Fruit fly (Drosophila melanogaster) whole organism, embryonic: Measurements from ENCODE around the gene CG42399.
A peak's percentile ranks its signal among the peaks of the same experiment; 100 is the strongest.

Source experiments
- Asciz ChIP-seq: fragments of 200-800 bp; sonication (Bioruptor generic); optimal IDR thresholded peaks from 2 replicates; lab custom pipeline; 2017; ENCODE audit warnings: missing biosample characterization, mild to moderate bottlenecking, missing genetic modification characterization, missing genetic modification reagents
- Atf-2 ChIP-seq: fragments of 200-800 bp; sonication (Bioruptor generic); optimal IDR thresholded peaks from 2 replicates; lab custom pipeline; 2016; ENCODE audit warnings: missing biosample characterization, missing genetic modification characterization
- Atf3 ChIP-seq: fragments of 200-800 bp; sonication (Bioruptor generic); optimal IDR thresholded peaks from 3 replicates; lab custom pipeline; 2016; ENCODE audit warnings: missing biosample characterization, missing genetic modification characterization
- Atf6 ChIP-seq: fragments of 200-800 bp; sonication (Bioruptor generic); IDR thresholded peaks from 2 replicates; pipeline ENCODE4 v1.3.6; 2022; ENCODE audit warnings: missing biosample characterization, missing genetic modification characterization
- B-H1 ChIP-seq: fragments of 200-800 bp; sonication (Bioruptor generic); IDR thresholded peaks from 3 replicates; pipeline ENCODE4 v1.3.6; 2022; ENCODE audit warnings: missing biosample characterization, missing genetic modification characterization
- Bdp1 ChIP-seq: fragments of 200-800 bp; sonication (Bioruptor generic); optimal IDR thresholded peaks from 3 replicates; lab custom pipeline; 2016; ENCODE audit warnings: missing biosample characterization, missing genetic modification characterization
- C15 ChIP-seq: fragments of 200-800 bp; sonication (Bioruptor generic); IDR thresholded peaks from 3 replicates; pipeline ENCODE4 v1.3.6; 2022; ENCODE audit warnings: missing biosample characterization, missing genetic modification characterization
- CG10979 ChIP-seq: fragments of 200-800 bp; sonication (Bioruptor generic); optimal IDR thresholded peaks from 2 replicates; lab custom pipeline; 2018; ENCODE audit warnings: missing biosample characterization, mild to moderate bottlenecking, missing genetic modification characterization, moderate library complexity
- CG12155 ChIP-seq: fragments of 200-800 bp; sonication (Bioruptor generic); optimal IDR thresholded peaks from 3 replicates; lab custom pipeline; 2016; ENCODE audit warnings: missing biosample characterization, missing genetic modification characterization
- CG15073 ChIP-seq: fragments of 200-800 bp; sonication (Bioruptor generic); optimal IDR thresholded peaks from 2 replicates; lab custom pipeline; 2016; ENCODE audit warnings: missing biosample characterization, missing genetic modification characterization
- CG15514 ChIP-seq: fragments of 200-800 bp; sonication (Bioruptor generic); optimal IDR thresholded peaks from 3 replicates; lab custom pipeline; 2017; ENCODE audit warnings: missing biosample characterization, missing genetic modification characterization, mild to moderate bottlenecking, moderate library complexity, missing genetic modification reagents
- CG1602 ChIP-seq: fragments of 200-800 bp; sonication (Bioruptor generic); optimal IDR thresholded peaks from 3 replicates; lab custom pipeline; 2016; ENCODE audit warnings: missing biosample characterization, missing genetic modification characterization
- CG2889 ChIP-seq: fragments of 200-800 bp; sonication (Bioruptor generic); IDR thresholded peaks from 3 replicates; pipeline ENCODE4 v1.3.6; 2022; ENCODE audit warnings: missing biosample characterization, missing genetic modification characterization
- CG30431 ChIP-seq: fragments of 200-800 bp; sonication (Bioruptor generic); optimal IDR thresholded peaks from 2 replicates; lab custom pipeline; 2017; ENCODE audit warnings: missing biosample characterization, missing genetic modification characterization
- CG3726 ChIP-seq: fragments of 200-800 bp; sonication (Bioruptor generic); IDR thresholded peaks from 3 replicates; pipeline ENCODE4, ENCODE4 v1.3.6; 2022; ENCODE audit warnings: missing biosample characterization, missing genetic modification characterization
- CG3847 ChIP-seq: fragments of 200-800 bp; sonication (Bioruptor generic); IDR thresholded peaks from 2 replicates; pipeline ENCODE4 v1.3.6; 2022; ENCODE audit warnings: missing biosample characterization, missing genetic modification characterization
- CG6254 ChIP-seq: fragments of 200-800 bp; sonication (Bioruptor generic); optimal IDR thresholded peaks from 3 replicates; lab custom pipeline; 2017; ENCODE audit warnings: mild to moderate bottlenecking, missing biosample characterization, missing genetic modification reagents, missing genetic modification characterization
- CG7786 ChIP-seq: fragments of 200-800 bp; sonication (Bioruptor generic); optimal IDR thresholded peaks from 2 replicates; lab custom pipeline; 2016; ENCODE audit warnings: missing biosample characterization, missing genetic modification characterization
- CG7839 ChIP-seq: fragments of 200-800 bp; sonication (Bioruptor generic); optimal IDR thresholded peaks from 3 replicates; lab custom pipeline; 2018; ENCODE audit warnings: missing biosample characterization, mild to moderate bottlenecking, missing genetic modification characterization, moderate library complexity
- CG7928 ChIP-seq: fragments of 200-800 bp; sonication (Bioruptor generic); optimal IDR thresholded peaks from 2 replicates; lab custom pipeline; 2017; ENCODE audit warnings: missing biosample characterization, mild to moderate bottlenecking, missing genetic modification characterization
- CG8290 ChIP-seq, 3 experiments: fragments of 200-800 bp; sonication (Bioruptor generic); optimal IDR thresholded peaks; 2 replicates each; lab custom pipeline; 2016 to 2019; ENCODE audit warnings: missing biosample characterization in 3 of 3, missing genetic modification characterization in 3 of 3, mild to moderate bottlenecking in 2 of 3, moderate library complexity in 1 of 3
- CG9609 ChIP-seq: fragments of 200-800 bp; sonication (Bioruptor generic); optimal IDR thresholded peaks from 3 replicates; lab custom pipeline; 2016; ENCODE audit warnings: missing biosample characterization, missing genetic modification characterization
- CHES-1-like ChIP-seq: fragments of 200-800 bp; sonication (Bioruptor generic); optimal IDR thresholded peaks from 2 replicates; lab custom pipeline; 2016; ENCODE audit warnings: missing biosample characterization, missing genetic modification characterization
- Chrac-16 ChIP-seq: fragments of 200-800 bp; sonication (Bioruptor generic); optimal IDR thresholded peaks from 3 replicates; lab custom pipeline; 2016; ENCODE audit warnings: missing biosample characterization, missing genetic modification characterization
- Dad ChIP-seq: fragments of 200-800 bp; sonication (Bioruptor generic); optimal IDR thresholded peaks from 3 replicates; lab custom pipeline; 2016; ENCODE audit warnings: missing biosample characterization, missing genetic modification characterization
- Dbx ChIP-seq: fragments of 200-800 bp; sonication (Bioruptor generic); IDR thresholded peaks from 3 replicates; pipeline ENCODE4 v1.3.6; 2022; ENCODE audit warnings: missing biosample characterization, missing genetic modification characterization
- Dek ChIP-seq: fragments of 200-800 bp; sonication (Bioruptor generic); optimal IDR thresholded peaks from 3 replicates; lab custom pipeline; 2019; ENCODE audit warnings: missing biosample characterization, mild to moderate bottlenecking, missing genetic modification characterization, moderate library complexity
- Dref ChIP-seq: fragments of 200-800 bp; sonication (Bioruptor generic); IDR thresholded peaks from 2 replicates; pipeline ENCODE4 v1.3.6; 2022; ENCODE audit warnings: missing biosample characterization, missing genetic modification characterization
- MESR4 ChIP-seq: fragments of 200-800 bp; sonication (Bioruptor generic); optimal IDR thresholded peaks from 2 replicates; lab custom pipeline; 2018; ENCODE audit warnings: missing biosample characterization, mild to moderate bottlenecking, missing genetic modification characterization, moderate library complexity
- Optix ChIP-seq: fragments of 200-800 bp; sonication (Bioruptor generic); IDR thresholded peaks from 3 replicates; pipeline ENCODE4 v1.3.6; 2022; ENCODE audit warnings: missing biosample characterization, missing genetic modification characterization
- Sox102F ChIP-seq: fragments of 200-800 bp; sonication (Bioruptor generic); optimal IDR thresholded peaks from 2 replicates; lab custom pipeline; 2018; ENCODE audit warnings: missing biosample characterization, mild to moderate bottlenecking, missing genetic modification characterization, moderate library complexity
- Sry-β ChIP-seq: fragments of 200-800 bp; sonication (Bioruptor generic); optimal IDR thresholded peaks from 2 replicates; lab custom pipeline; 2018; ENCODE audit warnings: missing biosample characterization, mild to moderate bottlenecking, missing genetic modification characterization, moderate library complexity
- Sry-δ ChIP-seq: fragments of 200-800 bp; sonication (Bioruptor generic); optimal IDR thresholded peaks from 2 replicates; lab custom pipeline; 2016; ENCODE audit warnings: missing biosample characterization, missing genetic modification characterization
- YL-1 ChIP-seq: fragments of 200-800 bp; sonication (Bioruptor generic); optimal IDR thresholded peaks from 3 replicates; lab custom pipeline; 2017; ENCODE audit warnings: missing biosample characterization, mild to moderate bottlenecking, missing genetic modification characterization
- ac ChIP-seq: fragments of 200-800 bp; sonication (Bioruptor generic); optimal IDR thresholded peaks from 3 replicates; lab custom pipeline; 2017; ENCODE audit warnings: missing biosample characterization, mild to moderate bottlenecking, missing genetic modification characterization
- bigmax ChIP-seq: fragments of 200-800 bp; sonication (Bioruptor generic); optimal IDR thresholded peaks from 2 replicates; lab custom pipeline; 2018; ENCODE audit warnings: missing biosample characterization, mild to moderate bottlenecking, missing genetic modification characterization
- dm ChIP-seq: fragments of 200-800 bp; sonication (Bioruptor generic); optimal IDR thresholded peaks from 3 replicates; lab custom pipeline; 2016; ENCODE audit warnings: missing biosample characterization, missing genetic modification characterization
- dmrt99B ChIP-seq: fragments of 200-800 bp; sonication (Bioruptor generic); optimal IDR thresholded peaks from 2 replicates; lab custom pipeline; 2018; ENCODE audit warnings: missing biosample characterization, mild to moderate bottlenecking, missing genetic modification characterization, moderate library complexity
- esg ChIP-seq: fragments of 200-800 bp; sonication (Bioruptor generic); conservative IDR thresholded peaks from 2 replicates; pipeline ENCODE4 v1.3.6; 2022; ENCODE audit warnings: missing biosample characterization, missing genetic modification characterization
- gcm ChIP-seq: fragments of 200-800 bp; sonication (Bioruptor generic); optimal IDR thresholded peaks from 2 replicates; lab custom pipeline; 2019; ENCODE audit warnings: missing biosample characterization, mild to moderate bottlenecking, missing genetic modification characterization, moderate library complexity
- gcm2 ChIP-seq: fragments of 200-800 bp; sonication (Bioruptor generic); optimal IDR thresholded peaks from 2 replicates; lab custom pipeline; 2016; ENCODE audit warnings: missing biosample characterization, missing genetic modification characterization
- gsb ChIP-seq: fragments of 200-800 bp; sonication (Bioruptor generic); IDR thresholded peaks from 2 replicates; pipeline ENCODE4 v1.3.6; 2022; ENCODE audit warnings: missing biosample characterization, missing genetic modification characterization
- ken ChIP-seq: fragments of 200-800 bp; sonication (Bioruptor generic); IDR thresholded peaks from 3 replicates; pipeline ENCODE4 v1.3.6; 2022; ENCODE audit warnings: missing biosample characterization, missing genetic modification characterization
- lilli ChIP-seq: fragments of 200-800 bp; sonication (Bioruptor generic); optimal IDR thresholded peaks from 3 replicates; lab custom pipeline; 2016; ENCODE audit warnings: missing biosample characterization, missing genetic modification characterization
- p53 ChIP-seq: fragments of 200-800 bp; sonication (Bioruptor generic); optimal IDR thresholded peaks from 2 replicates; lab custom pipeline; 2016; ENCODE audit warnings: missing biosample characterization, missing genetic modification characterization
- sd ChIP-seq: fragments of 200-800 bp; sonication (Bioruptor generic); optimal IDR thresholded peaks from 3 replicates; lab custom pipeline; 2018; ENCODE audit warnings: missing biosample characterization, mild to moderate bottlenecking, missing genetic modification characterization, moderate library complexity
- sim ChIP-seq: fragments of 200-800 bp; sonication (Bioruptor generic); IDR thresholded peaks from 2 replicates; pipeline ENCODE4 v1.3.6; 2022; ENCODE audit warnings: missing biosample characterization, missing genetic modification characterization
- slou ChIP-seq: fragments of 200-800 bp; sonication (Bioruptor generic); optimal IDR thresholded peaks from 3 replicates; lab custom pipeline; 2016; ENCODE audit warnings: missing biosample characterization, missing genetic modification characterization
- wek ChIP-seq: fragments of 200-800 bp; sonication (Bioruptor generic); optimal IDR thresholded peaks from 3 replicates; lab custom pipeline; 2018; ENCODE audit warnings: missing biosample characterization, mild to moderate bottlenecking, missing genetic modification characterization, moderate library complexity
- zf30C ChIP-seq: fragments of 200-800 bp; sonication (Bioruptor generic); optimal IDR thresholded peaks from 3 replicates; lab custom pipeline; 2018; ENCODE audit warnings: missing biosample characterization, mild to moderate bottlenecking, missing genetic modification characterization

Gene CG42399

DNA sequence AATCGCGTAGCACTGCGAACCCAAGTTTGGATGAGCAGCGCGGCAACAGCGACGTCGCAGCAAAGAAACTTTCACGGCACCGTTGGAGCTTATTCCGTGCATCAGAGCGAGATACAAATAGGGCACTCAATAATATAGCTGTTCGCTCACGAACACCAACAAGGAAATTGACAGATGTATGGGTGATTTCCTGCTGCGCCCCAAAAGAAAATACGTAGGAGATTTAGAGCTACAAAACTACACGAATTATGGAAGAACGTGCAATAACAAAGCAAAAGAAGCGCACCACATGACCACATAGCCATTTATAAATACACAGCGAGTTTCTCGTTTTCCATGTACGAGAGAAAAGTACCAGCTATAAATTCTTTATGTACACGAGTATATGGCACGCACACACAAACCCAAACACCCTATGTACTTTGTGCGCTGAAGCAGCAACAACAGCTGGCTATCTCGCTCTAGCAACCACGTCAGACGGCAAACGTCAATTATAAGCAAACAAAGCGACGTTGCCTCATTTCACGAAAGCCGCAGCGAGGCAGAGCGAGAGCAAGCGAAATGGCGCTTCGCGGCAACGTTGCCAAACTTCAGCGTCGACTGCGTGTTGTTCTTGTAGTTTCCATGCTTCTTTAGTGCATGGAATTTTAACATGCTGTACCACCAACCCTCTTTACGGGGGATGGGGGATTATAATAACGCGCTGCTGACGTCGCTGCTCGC lies 8.5 kb upstream of the CG42399 start (continued):
- TF ChIP-seq CG30431 (GFP tag; lab: Kevin White, UChicago), result no peak
- no peak for TF ChIP-seq B-H1 (GFP tag; lab: Robert Waterston, UW)
- no peak for TF ChIP-seq CG15073 (GFP tag; lab: Kevin White, UChicago)
- peak; percentile 16 for TF ChIP-seq CG7928 (GFP tag; lab: Kevin White, UChicago)
- no peak for TF ChIP-seq CG2889 (GFP tag; lab: Robert Waterston, UW)
- TF ChIP-seq Dad (GFP tag; lab: Kevin White, UChicago), result no peak
- no peak for TF ChIP-seq dmrt99B (tag; lab: Kevin White, UChicago)
- peak; percentile 58 for TF ChIP-seq zf30C (GFP tag; lab: Kevin White, UChicago)
- no peak for TF ChIP-seq CG3847
- no peak for TF ChIP-seq Chrac-16 (GFP tag; lab: Kevin White, UChicago)
- TF ChIP-seq gsb (GFP tag; lab: Robert Waterston, UW), result no peak
- TF ChIP-seq bigmax, result no peak
- TF ChIP-seq CG8290 (GFP tag; optimal IDR thresholded peaks at IDR 0.05; lab: Kevin White, UChicago), result no peak
- peak; percentile 14 to 62 for TF ChIP-seq CG8290 (tag; optimal IDR thresholded peaks at IDR 0.05; lab: Kevin White, UChicago)
- TF ChIP-seq Asciz (GFP tag; lab: Kevin White, UChicago), result no peak
- TF ChIP-seq Dbx (GFP tag; lab: Robert Waterston, UW), result no peak
- TF ChIP-seq Atf6 (GFP tag; lab: Robert Waterston, UW), result no peak
- TF ChIP-seq esg, result no peak
- TF ChIP-seq dm (GFP tag; lab: Kevin White, UChicago), result no peak
- no peak for TF ChIP-seq lilli (GFP tag; lab: Kevin White, UChicago)
- TF ChIP-seq Dref, result no peak
- TF ChIP-seq Sry-β (GFP tag; lab: Kevin White, UChicago), result no peak
- no peak for TF ChIP-seq ac (GFP tag; lab: Kevin White, UChicago)
- TF ChIP-seq p53, result no peak
- no peak for TF ChIP-seq CG10979 (tag; lab: Kevin White, UChicago)
- no peak for TF ChIP-seq CG3726
- peak; percentile 7 for TF ChIP-seq CG6254 (GFP tag; lab: Kevin White, UChicago)
- TF ChIP-seq MESR4 (GFP tag; lab: Kevin White, UChicago), result no peak
- TF ChIP-seq CG12155, result no peak
- no peak for TF ChIP-seq ken (GFP tag; lab: Robert Waterston, UW)
- peak; percentile 31 for TF ChIP-seq wek (GFP tag; lab: Kevin White, UChicago)
- TF ChIP-seq Sry-δ, result no peak
- TF ChIP-seq Atf-2 (GFP tag; lab: Kevin White, UChicago), result no peak
- no peak for TF ChIP-seq Bdp1 (GFP tag; lab: Kevin White, UChicago)
- peak; percentile 46 for TF ChIP-seq CG15514 (GFP tag; lab: Kevin White, UChicago)
- no peak for TF ChIP-seq Dek (tag; lab: Kevin White, UChicago)
- TF ChIP-seq slou, result no peak
- no peak for TF ChIP-seq CG9609 (GFP tag; lab: Kevin White, UChicago)
- peak; percentile 16 for TF ChIP-seq CG7786

DNA sequence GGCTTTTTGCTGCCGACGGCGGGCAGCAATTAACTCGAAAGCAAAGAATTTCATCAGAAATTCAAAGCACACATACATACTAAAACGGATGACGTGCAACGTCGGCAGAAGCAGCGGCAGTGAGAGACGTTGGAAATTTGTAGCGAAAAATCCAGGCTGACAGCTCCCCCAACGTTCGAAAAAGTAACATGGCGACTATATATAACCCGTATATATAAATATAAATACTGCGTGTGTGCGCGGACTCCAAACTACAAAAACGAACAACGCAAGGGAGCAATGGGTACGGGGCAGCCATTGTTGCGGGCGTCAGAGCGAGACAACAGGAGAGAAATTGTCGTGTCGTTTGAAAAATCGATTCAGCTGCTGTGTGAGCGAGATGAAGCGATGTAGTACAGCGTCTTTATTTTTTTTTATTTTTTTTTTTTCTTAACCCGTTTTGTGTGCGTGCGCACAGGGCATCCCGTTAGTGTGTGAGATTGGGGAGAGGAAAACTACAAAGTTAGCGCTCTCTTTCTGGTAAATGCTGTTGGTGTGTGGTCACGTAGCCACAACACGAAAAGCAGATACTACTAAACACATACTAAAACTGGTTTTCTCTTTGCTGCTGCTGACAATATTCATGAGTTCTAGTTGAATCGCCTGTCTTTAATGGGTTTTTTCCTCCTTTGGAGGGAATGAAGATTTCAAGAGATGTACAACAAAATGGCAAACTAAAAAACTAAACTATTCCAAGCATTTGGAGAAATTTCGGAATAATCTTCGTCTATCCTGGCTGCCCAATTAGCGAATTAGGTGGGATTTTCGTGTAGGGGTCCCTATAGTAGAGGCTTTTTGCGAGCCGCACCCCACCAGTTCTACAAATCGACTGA lies 7.7 kb upstream of the CG42399 start:
- TF ChIP-seq YL-1 (GFP tag; lab: Kevin White, UChicago), result peak; percentile 26
- TF ChIP-seq CG7839, result peak; percentile 12
- no peak for TF ChIP-seq Optix (GFP tag; lab: Robert Waterston, UW)
- no peak for TF ChIP-seq sim (GFP tag; lab: Robert Waterston, UW)
- no peak for TF ChIP-seq Atf3 (GFP tag; lab: Kevin White, UChicago)
- TF ChIP-seq gcm2, result peak; percentile 57
- TF ChIP-seq dmrt99B (tag; lab: Kevin White, UChicago), result peak; percentile 22
- TF ChIP-seq Sox102F, result no peak
- TF ChIP-seq gcm, result peak; percentile 63
- no peak for TF ChIP-seq ken (GFP tag; lab: Robert Waterston, UW)
- no peak for TF ChIP-seq C15
- peak; percentile 45 for TF ChIP-seq CHES-1-like (GFP tag; lab: Kevin White, UChicago)
- peak; percentile 97 for TF ChIP-seq sd
- no peak for TF ChIP-seq CG1602 (GFP tag; lab: Kevin White, UChicago)
